Fruit fly (Drosophila melanogaster): ENCODE data around the gene CG45154.
A peak's percentile ranks its signal among the peaks of the same experiment; 100 is the strongest.

Gene CG45154

dm6 chrX:21124176-21124575, 22.7 kb downstream of the CG45154 start (continued):
- TF ChIP-seq slp2 (GFP tag; optimal IDR thresholded peaks at IDR 0.05) (peak; percentile 23), dmrt99B (tag; optimal IDR thresholded peaks at IDR 0.05) (peak; percentile 79), CG14050 (GFP tag; IDR thresholded peaks at IDR 0.05) (peak; percentile 37; the same call in 2 of the 3 replicates), wek (GFP tag; optimal IDR thresholded peaks at IDR 0.05) (no peak), Hr3 (GFP tag; optimal IDR thresholded peaks at IDR 0.05) (peak; percentile 67), D19A (tag; optimal IDR thresholded peaks at IDR 0.05) (peak; percentile 55), pan (optimal IDR thresholded peaks at IDR 0.05) (no peak), pan (GFP tag; optimal IDR thresholded peaks at IDR 0.05 in 1 of 2, IDR thresholded peaks at IDR 0.05 in 1 of 2) (peak in 1 of 2 experiments; percentile 73), dimm (GFP tag; IDR thresholded peaks at IDR 0.05) (no peak), tna (GFP tag; IDR thresholded peaks at IDR 0.05; ENCODE audit: partially characterized antibody) (no peak), fd96Cb (tag; optimal IDR thresholded peaks at IDR 0.05) (peak; percentile 71), lov (optimal IDR thresholded peaks at IDR 0.05) (no peak), lov (GFP tag; IDR thresholded peaks at IDR 0.05) (0 out of 3 replicates have a peak, but pooled peaks have one; percentile 37), Dek (tag; optimal IDR thresholded peaks at IDR 0.05) (no peak), sens (GFP tag) (peak; percentile 92), CG8388 (GFP tag; optimal IDR thresholded peaks at IDR 0.05) (peak; percentile 78), Hsf (GFP tag; optimal IDR thresholded peaks at IDR 0.05) (peak; percentile 75), CG1024 (GFP tag; IDR thresholded peaks at IDR 0.05) (no peak), NfI (GFP tag; optimal IDR thresholded peaks at IDR 0.05) (peak; percentile 70), ham (GFP tag; IDR thresholded peaks at IDR 0.05) (no peak), slbo (GFP tag; IDR thresholded peaks at IDR 0.05) (peak; percentile 73), fd64A (GFP tag; optimal IDR thresholded peaks at IDR 0.05) (no peak), HmgD (GFP tag; optimal IDR thresholded peaks at IDR 0.05) (no peak), shn (GFP tag; optimal IDR thresholded peaks at IDR 0.05) (no peak), Ssrp (tag; optimal IDR thresholded peaks at IDR 0.05) (peak; percentile 68), CG9215 (GFP tag; IDR thresholded peaks at IDR 0.05) (peak; percentile 37; the same call in 1 of the 2 replicates), CG2120 (GFP tag; optimal IDR thresholded peaks at IDR 0.05) (peak; percentile 72), Sry-β (GFP tag; optimal IDR thresholded peaks at IDR 0.05) (no peak), Taf1 (GFP tag; IDR thresholded peaks at IDR 0.05) (peak; percentile 29; the same call in 1 of the 2 replicates), Hmr (GFP tag; optimal IDR thresholded peaks at IDR 0.05) (peak; percentile 65), vfl (GFP tag; optimal IDR thresholded peaks at IDR 0.05) (no peak), zen2 (GFP tag; IDR thresholded peaks at IDR 0.05; ENCODE audit: partially characterized antibody) (no peak), CG2678 (tag; optimal IDR thresholded peaks at IDR 0.05) (peak; percentile 81), HHEX (GFP tag; optimal IDR thresholded peaks at IDR 0.05) (peak; percentile 54), gem (tag; optimal IDR thresholded peaks at IDR 0.05) (peak; percentile 89), CG31224 (GFP tag; IDR thresholded peaks at IDR 0.05) (peak; percentile 28; the same call in 1 of the 2 replicates), Asciz (GFP tag; optimal IDR thresholded peaks at IDR 0.05) (peak; percentile 50), eyg (GFP tag; optimal IDR thresholded peaks at IDR 0.05) (no peak), CG15601 (tag; optimal IDR thresholded peaks at IDR 0.05) (peak; percentile 90), grau (tag; optimal IDR thresholded peaks at IDR 0.05) (peak; percentile 77), bbx (GFP tag; IDR thresholded peaks at IDR 0.05; ENCODE audit: partially characterized antibody) (no peak), CG17829 (tag; optimal IDR thresholded peaks at IDR 0.05) (peak; percentile 79), CG16863 (GFP tag; optimal IDR thresholded peaks at IDR 0.05) (peak; percentile 20), B-H1 (GFP tag; IDR thresholded peaks at IDR 0.05) (peak; percentile 36; the same call in 1 of the 3 replicates), mam (GFP tag; optimal IDR thresholded peaks at IDR 0.05) (peak; percentile 40), nmo (GFP tag; optimal IDR thresholded peaks at IDR 0.05) (peak; percentile 81), zfh2 (GFP tag; optimal IDR thresholded peaks at IDR 0.05) (peak; percentile 14), gcm2 (GFP tag; optimal IDR thresholded peaks at IDR 0.05) (peak; percentile 33), HmgZ (tag; optimal IDR thresholded peaks at IDR 0.05) (peak; percentile 20), CG7963 (GFP tag; IDR thresholded peaks at IDR 0.05; ENCODE audit: partially characterized antibody) (no peak), CG17186 (GFP tag; optimal IDR thresholded peaks at IDR 0.05) (no peak)

Measured in whole organism, embryonic.